Fruit fly (Drosophila melanogaster) whole organism, embryonic: ENCODE measurements around the gene sNPF-R.
A peak's percentile ranks its signal among the peaks of the same experiment; 100 is the strongest.

Source experiments
- Adf1 ChIP-seq: fragments of 200-800 bp; sonication (Bioruptor generic); IDR thresholded peaks from 2 replicates; pipeline ENCODE4 v1.3.6; 2022; ENCODE audit warnings: missing biosample characterization, missing genetic modification characterization
- Antp ChIP-seq: fragments of 200-800 bp; sonication (Bioruptor generic); optimal IDR thresholded peaks from 3 replicates; lab custom pipeline; 2016; ENCODE audit warnings: missing biosample characterization, missing genetic modification characterization
- B-H2 ChIP-seq: fragments of 200-800 bp; sonication (Bioruptor generic); optimal IDR thresholded peaks from 2 replicates; lab custom pipeline; 2018; ENCODE audit warnings: missing biosample characterization, mild to moderate bottlenecking, missing genetic modification characterization
- CG10321 ChIP-seq: fragments of 200-800 bp; sonication (Bioruptor generic); IDR thresholded peaks from 2 replicates; pipeline ENCODE4 v1.3.6; 2022; ENCODE audit warnings: missing biosample characterization, missing genetic modification characterization
- CG10543 ChIP-seq: fragments of 200-800 bp; sonication (Bioruptor generic); optimal IDR thresholded peaks from 3 replicates; lab custom pipeline; 2017; ENCODE audit warnings: missing biosample characterization, mild to moderate bottlenecking, missing genetic modification characterization, moderate library complexity
- CG11085 ChIP-seq: fragments of 200-800 bp; sonication (Bioruptor generic); IDR thresholded peaks from 2 replicates; pipeline ENCODE4 v1.3.6; 2022; ENCODE audit warnings: missing biosample characterization, missing genetic modification characterization
- CG12071 ChIP-seq: fragments of 200-800 bp; sonication (Bioruptor generic); optimal IDR thresholded peaks from 3 replicates; lab custom pipeline; 2018; ENCODE audit warnings: missing biosample characterization, mild to moderate bottlenecking, missing genetic modification characterization
- CG12769 ChIP-seq: fragments of 200-800 bp; sonication (Bioruptor generic); optimal IDR thresholded peaks from 2 replicates; lab custom pipeline; 2019; ENCODE audit warnings: missing biosample characterization, mild to moderate bottlenecking, missing genetic modification characterization, moderate library complexity
- CG13287 ChIP-seq: fragments of 200-800 bp; sonication (Bioruptor generic); IDR thresholded peaks from 2 replicates; pipeline ENCODE4 v1.3.6; 2022; ENCODE audit warnings: missing biosample characterization, missing genetic modification characterization; ENCODE audit not compliant: partially characterized antibody
- CG1647 ChIP-seq: fragments of 200-800 bp; sonication (Bioruptor generic); optimal IDR thresholded peaks from 3 replicates; lab custom pipeline; 2016; ENCODE audit warnings: missing biosample characterization, missing genetic modification characterization
- CG16779 ChIP-seq: fragments of 200-800 bp; sonication (Bioruptor generic); IDR thresholded peaks from 2 replicates; pipeline ENCODE4 v1.3.6; 2022; ENCODE audit warnings: missing biosample characterization, missing genetic modification characterization
- CG1832 ChIP-seq: fragments of 200-800 bp; sonication (Bioruptor generic); optimal IDR thresholded peaks from 2 replicates; lab custom pipeline; 2017; ENCODE audit warnings: missing biosample characterization, mild to moderate bottlenecking, missing genetic modification characterization, inconsistent platforms
- CG18599 ChIP-seq: fragments of 200-800 bp; sonication (Bioruptor generic); optimal IDR thresholded peaks from 3 replicates; lab custom pipeline; 2017; ENCODE audit warnings: missing biosample characterization, missing genetic modification characterization, mild to moderate bottlenecking, moderate library complexity, missing genetic modification reagents
- CG32532 ChIP-seq: fragments of 200-800 bp; sonication (Bioruptor generic); IDR thresholded peaks from 2 replicates; pipeline ENCODE4 v1.3.6; 2022; ENCODE audit warnings: missing biosample characterization, missing genetic modification characterization
- CG34224 ChIP-seq: fragments of 200-800 bp; sonication (Bioruptor generic); IDR thresholded peaks from 3 replicates; pipeline ENCODE4 v1.3.6; 2022; ENCODE audit warnings: missing biosample characterization, missing genetic modification characterization; ENCODE audit not compliant: partially characterized antibody
- CG34376 ChIP-seq: fragments of 200-800 bp; sonication (Bioruptor generic); optimal IDR thresholded peaks from 2 replicates; lab custom pipeline; 2018; ENCODE audit warnings: missing biosample characterization, mild to moderate bottlenecking, missing genetic modification characterization
- CG7372 ChIP-seq: fragments of 200-800 bp; sonication (Bioruptor generic); IDR thresholded peaks from 2 replicates; pipeline ENCODE4 v1.3.6; 2022; ENCODE audit warnings: missing biosample characterization, missing genetic modification characterization
- CG8290 ChIP-seq, 3 experiments: fragments of 200-800 bp; sonication (Bioruptor generic); optimal IDR thresholded peaks; 2 replicates each; lab custom pipeline; 2016 to 2019; ENCODE audit warnings: missing biosample characterization in 3 of 3, missing genetic modification characterization in 3 of 3, mild to moderate bottlenecking in 2 of 3, moderate library complexity in 1 of 3
- CG9437 ChIP-seq: fragments of 200-800 bp; sonication (Bioruptor generic); optimal IDR thresholded peaks from 2 replicates; lab custom pipeline; 2018; ENCODE audit warnings: missing biosample characterization, mild to moderate bottlenecking, missing genetic modification characterization
- CG9609 ChIP-seq: fragments of 200-800 bp; sonication (Bioruptor generic); optimal IDR thresholded peaks from 3 replicates; lab custom pipeline; 2016; ENCODE audit warnings: missing biosample characterization, missing genetic modification characterization
- Deaf1 ChIP-seq: fragments of 200-800 bp; optimal IDR thresholded peaks from 3 replicates; lab custom pipeline; 2019; ENCODE audit warnings: missing biosample characterization, mild to moderate bottlenecking, missing genetic modification characterization, moderate library complexity
- Fer1 ChIP-seq: fragments of 200-800 bp; sonication (Bioruptor generic); optimal IDR thresholded peaks from 2 replicates; lab custom pipeline; 2017; ENCODE audit warnings: missing biosample characterization, mild to moderate bottlenecking, missing genetic modification characterization
- GATAe ChIP-seq: fragments of 200-800 bp; sonication (Bioruptor generic); conservative IDR thresholded peaks from 2 replicates; pipeline ENCODE4 v1.3.6; 2022; ENCODE audit warnings: missing biosample characterization, missing genetic modification characterization
- Gsc ChIP-seq: fragments of 200-800 bp; sonication (Bioruptor generic); IDR thresholded peaks from 2 replicates; pipeline ENCODE4 v1.3.6; 2022; ENCODE audit warnings: missing biosample characterization, missing genetic modification characterization
- HLH54F ChIP-seq: fragments of 200-800 bp; sonication (Bioruptor generic); optimal IDR thresholded peaks from 3 replicates; lab custom pipeline; 2016; ENCODE audit warnings: missing biosample characterization, missing genetic modification characterization
- Hmr ChIP-seq: fragments of 200-800 bp; sonication (Bioruptor generic); optimal IDR thresholded peaks from 3 replicates; lab custom pipeline; 2017; ENCODE audit warnings: mild to moderate bottlenecking, missing biosample characterization, missing genetic modification reagents, missing genetic modification characterization
- Jarid2 ChIP-seq: fragments of 200-800 bp; sonication (Bioruptor generic); optimal IDR thresholded peaks from 3 replicates; lab custom pipeline; 2017; ENCODE audit warnings: mild to moderate bottlenecking, missing biosample characterization, missing genetic modification reagents, missing genetic modification characterization
- Meics ChIP-seq: fragments of 200-800 bp; sonication (Bioruptor generic); optimal IDR thresholded peaks from 2 replicates; lab custom pipeline; 2017; ENCODE audit warnings: missing biosample characterization, mild to moderate bottlenecking, missing genetic modification characterization
- Nf-YC ChIP-seq: fragments of 200-800 bp; optimal IDR thresholded peaks from 3 replicates; lab custom pipeline; 2019; ENCODE audit warnings: missing biosample characterization, mild to moderate bottlenecking, missing genetic modification characterization, moderate library complexity
- Rx ChIP-seq: fragments of 200-800 bp; sonication (Bioruptor generic); IDR thresholded peaks from 2 replicates; pipeline ENCODE4 v1.3.6; 2022; ENCODE audit warnings: missing biosample characterization, missing genetic modification characterization
- abd-A ChIP-seq: fragments of 200-800 bp; sonication (Bioruptor generic); optimal IDR thresholded peaks from 3 replicates; lab custom pipeline; 2019; ENCODE audit warnings: missing biosample characterization, mild to moderate bottlenecking, missing genetic modification characterization, moderate library complexity
- amos ChIP-seq: fragments of 200-800 bp; sonication (Bioruptor generic); IDR thresholded peaks from 2 replicates; pipeline ENCODE4 v1.3.6; 2022; ENCODE audit warnings: missing biosample characterization, missing genetic modification characterization; ENCODE audit not compliant: partially characterized antibody
- chinmo ChIP-seq: fragments of 200-800 bp; sonication (Bioruptor generic); IDR thresholded peaks from 4 replicates; pipeline ENCODE4 v1.3.6; 2022; ENCODE audit warnings: missing biosample characterization, missing genetic modification characterization; ENCODE audit not compliant: partially characterized antibody
- crol ChIP-seq: fragments of 200-800 bp; sonication (Bioruptor generic); IDR thresholded peaks from 2 replicates; pipeline ENCODE4 v1.3.6; 2022; ENCODE audit warnings: missing biosample characterization, missing genetic modification characterization
- cwo ChIP-seq: fragments of 200-800 bp; sonication (Bioruptor generic); optimal IDR thresholded peaks from 3 replicates; lab custom pipeline; 2017; ENCODE audit warnings: missing biosample characterization, missing genetic modification characterization, mild to moderate bottlenecking, moderate library complexity, missing genetic modification reagents
- dm ChIP-seq: fragments of 200-800 bp; sonication (Bioruptor generic); optimal IDR thresholded peaks from 3 replicates; lab custom pipeline; 2016; ENCODE audit warnings: missing biosample characterization, missing genetic modification characterization
- dmrt99B ChIP-seq: fragments of 200-800 bp; sonication (Bioruptor generic); optimal IDR thresholded peaks from 2 replicates; lab custom pipeline; 2018; ENCODE audit warnings: missing biosample characterization, mild to moderate bottlenecking, missing genetic modification characterization, moderate library complexity
- gro ChIP-seq: fragments of 200-800 bp; sonication (Bioruptor generic); optimal IDR thresholded peaks from 2 replicates; lab custom pipeline; 2016; ENCODE audit warnings: missing biosample characterization, missing genetic modification characterization
- hkb ChIP-seq, 2 experiments: fragments of 200-800 bp in 1 of 2; fragments of >200 bp in 1 of 2; sonication (Bioruptor generic) in 1 of 2; IDR thresholded peaks in 1 of 2; optimal IDR thresholded peaks in 1 of 2; 2 replicates each; pipeline versions ENCODE4 v1.3.6 to Lab custom; 2017 to 2022; ENCODE audit warnings: missing biosample characterization in 1 of 2, missing genetic modification characterization in 1 of 2
- lab ChIP-seq: fragments of 200-800 bp; sonication (Bioruptor generic); optimal IDR thresholded peaks from 3 replicates; lab custom pipeline; 2017; ENCODE audit warnings: missing biosample characterization, missing genetic modification characterization, mild to moderate bottlenecking, moderate library complexity, missing genetic modification reagents
- mirr ChIP-seq: fragments of 200-800 bp; sonication (Bioruptor generic); optimal IDR thresholded peaks from 3 replicates; lab custom pipeline; 2018; ENCODE audit warnings: missing biosample characterization, mild to moderate bottlenecking, missing genetic modification characterization
- nerfin-2 ChIP-seq: fragments of 200-800 bp; sonication (Bioruptor generic); IDR thresholded peaks from 2 replicates; pipeline ENCODE4 v1.3.6; 2022; ENCODE audit warnings: missing biosample characterization, missing genetic modification characterization; ENCODE audit not compliant: partially characterized antibody
- scrt ChIP-seq: fragments of 200-800 bp; sonication (Bioruptor generic); optimal IDR thresholded peaks from 2 replicates; lab custom pipeline; 2018; ENCODE audit warnings: missing biosample characterization, mild to moderate bottlenecking, missing genetic modification characterization, moderate library complexity
- so ChIP-seq: fragments of 200-800 bp; sonication (Bioruptor generic); IDR thresholded peaks from 3 replicates; pipeline ENCODE4 v1.3.6; 2022; ENCODE audit warnings: missing biosample characterization, missing genetic modification characterization
- sob ChIP-seq: fragments of 200-800 bp; sonication (Bioruptor generic); IDR thresholded peaks from 2 replicates; pipeline ENCODE4 v1.3.6; 2022; ENCODE audit warnings: missing biosample characterization, missing genetic modification characterization
- toy ChIP-seq: fragments of 200-800 bp; sonication (Bioruptor generic); IDR thresholded peaks from 2 replicates; pipeline ENCODE4 v1.3.6; 2022; ENCODE audit warnings: missing biosample characterization, missing genetic modification characterization
- z ChIP-seq: fragments of 200-800 bp; sonication (Bioruptor generic); IDR thresholded peaks from 3 replicates; pipeline ENCODE4 v1.3.6; 2022; ENCODE audit warnings: missing biosample characterization, missing genetic modification characterization

sNPF-R gene

DNA sequence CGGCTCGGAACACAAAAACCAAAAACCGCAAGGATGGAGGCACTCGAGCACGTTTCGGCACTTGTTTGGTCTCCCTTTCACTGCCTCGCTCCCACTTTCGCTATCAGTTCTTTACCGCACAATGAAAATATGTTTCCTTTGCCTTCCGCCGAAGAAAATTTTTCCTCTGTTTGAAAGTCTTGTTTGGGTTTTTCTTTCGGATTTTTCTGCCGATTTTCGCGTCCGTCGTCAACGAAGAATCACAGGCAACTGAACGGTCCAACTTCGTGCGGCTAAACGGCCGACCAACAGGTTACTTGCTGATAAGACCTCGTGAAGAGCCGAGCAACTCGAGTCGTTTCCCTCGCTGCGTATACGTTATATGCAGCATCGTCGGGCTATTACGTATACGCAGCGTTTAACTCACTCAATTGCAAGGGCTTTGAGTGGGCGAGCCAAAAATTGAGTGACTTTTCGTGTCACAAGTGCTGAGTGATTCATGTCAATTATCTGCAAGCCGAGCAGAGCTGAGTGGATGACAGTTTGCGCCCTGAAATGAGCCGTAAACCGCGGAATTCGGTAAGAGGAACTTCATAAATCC, at the start of gene sNPF-R:
Gene sNPF-R (minus strand): TSS at position 253 of the 580 bp plus-strand sequence.
- TF ChIP-seq CG10321 (0 out of 2 replicates have a peak, but pooled peaks have one; percentile 15), CG34376 (GFP tag; lab: Kevin White, UChicago) (peak; percentile 16), chinmo (GFP tag; lab: Robert Waterston, UW) (peak; percentile 88; the same call in 3 of the 4 replicates), gro (peak; percentile 33), Rx (GFP tag; lab: Robert Waterston, UW) (0 out of 2 replicates have a peak, but pooled peaks have one; percentile 4), CG11085 (GFP tag; lab: Robert Waterston, UW) (peak; percentile 32; the same call in 1 of the 2 replicates), toy (no peak), abd-A (tag; lab: Kevin White, UChicago) (peak; percentile 85), Hmr (GFP tag; lab: Kevin White, UChicago) (peak; percentile 1), CG16779 (0 out of 2 replicates have a peak, but pooled peaks have one; percentile 22), CG12071 (peak; percentile 35), so (GFP tag; lab: Robert Waterston, UW) (no peak), dm (GFP tag; lab: Kevin White, UChicago) (no peak), CG12769 (tag; lab: Kevin White, UChicago) (peak; percentile 58), CG1647 (GFP tag; lab: Kevin White, UChicago) (no peak), CG34224 (GFP tag; lab: Robert Waterston, UW) (peak; percentile 22; the same call in 1 of the 3 replicates), scrt (GFP tag; lab: Kevin White, UChicago) (peak; percentile 96), CG1832 (GFP tag; lab: Kevin White, UChicago) (no peak), CG10543 (GFP tag; lab: Kevin White, UChicago) (peak; percentile 64), CG7372 (GFP tag; lab: Robert Waterston, UW) (peak; percentile 50), CG13287 (GFP tag; lab: Robert Waterston, UW) (peak; percentile 23; the same call in 1 of the 2 replicates), HLH54F (no peak), CG9609 (GFP tag; lab: Kevin White, UChicago) (no peak), Fer1 (GFP tag; lab: Kevin White, UChicago) (peak; percentile 32), mirr (GFP tag; lab: Kevin White, UChicago) (peak; percentile 16), nerfin-2 (GFP tag; lab: Robert Waterston, UW) (no peak), B-H2 (GFP tag; lab: Kevin White, UChicago) (peak; percentile 27), CG9437 (GFP tag; lab: Kevin White, UChicago) (peak; percentile 70), Antp (GFP tag; lab: Kevin White, UChicago) (no peak), lab (peak; percentile 53), Deaf1 (tag; lab: Kevin White, UChicago) (peak; percentile 99), z (peak; percentile 95), GATAe (GFP tag; lab: Robert Waterston, UW) (0 out of 2 replicates have a peak, but pooled peaks have one; percentile 29), amos (GFP tag; lab: Robert Waterston, UW) (peak; percentile 40; the same call in 1 of the 2 replicates), CG18599 (GFP tag; lab: Kevin White, UChicago) (peak; percentile 13), Nf-YC (peak; percentile 77), Adf1 (GFP tag; lab: Robert Waterston, UW) (peak; percentile 19; the same call in 1 of the 2 replicates), Meics (GFP tag; lab: Kevin White, UChicago) (peak; percentile 7), CG8290 (GFP tag; optimal IDR thresholded peaks at IDR 0.05; lab: Kevin White, UChicago) (no peak), CG8290 (tag; optimal IDR thresholded peaks at IDR 0.05; lab: Kevin White, UChicago) (peak in 1 of 2 experiments; percentile 25), CG32532 (peak; percentile 28; the same call in 1 of the 2 replicates), hkb (optimal IDR thresholded peaks at IDR 0.05; lab: Kevin White, UChicago) (no peak), hkb (GFP tag; IDR thresholded peaks at IDR 0.05; lab: Robert Waterston, UW) (0 out of 2 replicates have a peak, but pooled peaks have one; percentile 23), dmrt99B (no peak), crol (GFP tag; lab: Robert Waterston, UW) (0 out of 2 replicates have a peak, but pooled peaks have one; percentile 23), sob (GFP tag; lab: Robert Waterston, UW) (0 out of 2 replicates have a peak, but pooled peaks have one; percentile 8), Gsc (GFP tag; lab: Robert Waterston, UW) (no peak), cwo (GFP tag; lab: Kevin White, UChicago) (peak; percentile 18), Jarid2 (peak; percentile 76)
